Worm (Caenorhabditis elegans) whole organism, late embryonic: Measurements from ENCODE around the gene srbc-79.
A peak's percentile ranks its signal among the peaks of the same experiment; 100 is the strongest.

Source experiments
- C08G9.2 ChIP-seq: sonication (generic microtip); optimal IDR thresholded peaks from 2 replicates; lab custom pipeline; 2016; ENCODE audit warnings: mild to moderate bottlenecking, missing genetic modification characterization, moderate library complexity, missing compliant biosample characterization
- C38D4.7 ChIP-seq: fragments of 200-800 bp; sonication (Bioruptor generic); optimal IDR thresholded peaks from 2 replicates; lab custom pipeline; 2018; ENCODE audit warnings: mild to moderate bottlenecking, missing genetic modification characterization, moderate library complexity, missing compliant biosample characterization
- K02D7.2 ChIP-seq: sonication (generic microtip); optimal IDR thresholded peaks from 2 replicates; lab custom pipeline; 2017; ENCODE audit warnings: mild to moderate bottlenecking, missing genetic modification characterization, missing compliant biosample characterization
- K09A11.1 ChIP-seq: sonication (generic microtip); optimal IDR thresholded peaks from 2 replicates; lab custom pipeline; 2017; ENCODE audit warnings: antibody characterized with exemption, mild to moderate bottlenecking, missing genetic modification characterization, missing compliant biosample characterization; ENCODE audit not compliant: insufficient read depth
- ahr-1 ChIP-seq: sonication (generic microtip); optimal IDR thresholded peaks from 2 replicates; lab custom pipeline; 2016; ENCODE audit warnings: missing genetic modification characterization, missing compliant biosample characterization
- ama-1 ChIP-seq: fragments of 150-350 bp; optimal IDR thresholded peaks from 2 replicates; lab custom pipeline; 2014
- ceh-18 ChIP-seq: sonication (generic microtip); optimal IDR thresholded peaks from 2 replicates; lab custom pipeline; 2016; ENCODE audit warnings: missing genetic modification characterization, missing compliant biosample characterization
- ceh-31 ChIP-seq: sonication (generic microtip); optimal IDR thresholded peaks from 2 replicates; lab custom pipeline; 2016; ENCODE audit warnings: missing genetic modification characterization, missing compliant biosample characterization
- ceh-48 ChIP-seq: sonication (generic microtip); optimal IDR thresholded peaks from 2 replicates; lab custom pipeline; 2016; ENCODE audit warnings: missing genetic modification characterization, inconsistent platforms, missing compliant biosample characterization
- ceh-6 ChIP-seq: fragments of 200-800 bp; sonication (Bioruptor generic); optimal IDR thresholded peaks from 2 replicates; lab custom pipeline; 2018; ENCODE audit warnings: mild to moderate bottlenecking, missing genetic modification characterization, missing compliant biosample characterization
- che-1 ChIP-seq: sonication (generic microtip); optimal IDR thresholded peaks from 2 replicates; lab custom pipeline; 2016; ENCODE audit warnings: mild to moderate bottlenecking, missing genetic modification characterization, missing compliant biosample characterization
- dmd-4 ChIP-seq: sonication (generic microtip); optimal IDR thresholded peaks from 2 replicates; lab custom pipeline; 2016; ENCODE audit warnings: borderline replicate concordance, missing genetic modification characterization, missing compliant biosample characterization
- dve-1 ChIP-seq: sonication (generic microtip); optimal IDR thresholded peaks from 2 replicates; lab custom pipeline; 2017; ENCODE audit warnings: antibody characterized with exemption, mild to moderate bottlenecking, missing genetic modification characterization, missing compliant biosample characterization
- elt-2 ChIP-seq: sonication (generic microtip); optimal IDR thresholded peaks from 2 replicates; lab custom pipeline; 2016; ENCODE audit warnings: missing genetic modification reagents, missing genetic modification characterization, missing compliant biosample characterization
- fkh-10 ChIP-seq: fragments of 150-350 bp; optimal IDR thresholded peaks from 2 replicates; lab custom pipeline; 2014; ENCODE audit warnings: missing biosample characterization, missing genetic modification reagents, missing genetic modification characterization
- hlh-15 ChIP-seq: sonication (generic microtip); optimal IDR thresholded peaks from 2 replicates; lab custom pipeline; 2016; ENCODE audit warnings: missing genetic modification characterization, missing compliant biosample characterization
- hlh-30 ChIP-seq: sonication (generic microtip); optimal IDR thresholded peaks from 2 replicates; lab custom pipeline; 2017; ENCODE audit warnings: antibody characterized with exemption, missing genetic modification characterization, missing compliant biosample characterization; ENCODE audit not compliant: insufficient read depth
- hlh-6 ChIP-seq: sonication (generic microtip); optimal IDR thresholded peaks from 2 replicates; lab custom pipeline; 2016; ENCODE audit warnings: missing genotype, missing genetic modification characterization, missing compliant biosample characterization
- hlh-8 ChIP-seq: sonication (generic microtip); optimal IDR thresholded peaks from 2 replicates; lab custom pipeline; 2016; ENCODE audit warnings: missing genotype, missing genetic modification characterization, missing compliant biosample characterization
- mec-3 ChIP-seq: sonication (generic microtip); optimal IDR thresholded peaks from 2 replicates; lab custom pipeline; 2016; ENCODE audit warnings: borderline replicate concordance, missing genetic modification characterization, missing compliant biosample characterization
- nfya-1 ChIP-seq: sonication (generic microtip); optimal IDR thresholded peaks from 2 replicates; lab custom pipeline; 2017; ENCODE audit warnings: missing genetic modification characterization, mild to moderate bottlenecking, missing compliant biosample characterization, antibody characterized with exemption, moderate library complexity
- pat-9 ChIP-seq: fragments of 200-800 bp; sonication (Bioruptor generic); optimal IDR thresholded peaks from 2 replicates; lab custom pipeline; 2018; ENCODE audit warnings: mild to moderate bottlenecking, missing genetic modification characterization, moderate library complexity, missing compliant biosample characterization
- pha-2 ChIP-seq: sonication (generic microtip); optimal IDR thresholded peaks from 2 replicates; lab custom pipeline; 2017; ENCODE audit warnings: mild to moderate bottlenecking, missing genetic modification characterization, missing compliant biosample characterization
- pqm-1 ChIP-seq: sonication (generic microtip); optimal IDR thresholded peaks from 2 replicates; lab custom pipeline; 2016; ENCODE audit warnings: missing genetic modification characterization, missing compliant biosample characterization
- rnt-1 ChIP-seq: sonication (generic microtip); optimal IDR thresholded peaks from 2 replicates; lab custom pipeline; 2016; ENCODE audit warnings: missing genetic modification characterization, missing compliant biosample characterization
- sox-2 ChIP-seq: fragments of 200-800 bp; sonication (Bioruptor generic); IDR thresholded peaks from 2 replicates; pipeline ENCODE4 v1.3.6; 2022; ENCODE audit warnings: missing genetic modification reagents, missing genetic modification characterization, missing compliant biosample characterization
- tbx-2 ChIP-seq: sonication (generic microtip); optimal IDR thresholded peaks from 2 replicates; lab custom pipeline; 2016; ENCODE audit warnings: missing genetic modification characterization, missing compliant biosample characterization
- tbx-7 ChIP-seq: sonication (generic microtip); optimal IDR thresholded peaks from 2 replicates; lab custom pipeline; 2016; ENCODE audit warnings: missing genotype, missing genetic modification characterization, missing compliant biosample characterization
- ttx-3 ChIP-seq: sonication (generic microtip); optimal IDR thresholded peaks from 2 replicates; lab custom pipeline; 2016; ENCODE audit warnings: missing genetic modification reagents, missing genetic modification characterization, missing compliant biosample characterization
- unc-42 ChIP-seq: sonication (generic microtip); optimal IDR thresholded peaks from 2 replicates; lab custom pipeline; 2016; ENCODE audit warnings: missing genotype, missing genetic modification characterization, missing compliant biosample characterization
- unc-55 ChIP-seq: sonication (generic microtip); optimal IDR thresholded peaks from 2 replicates; lab custom pipeline; 2017; ENCODE audit warnings: missing biosample characterization, missing genetic modification reagents, missing genetic modification characterization
- ztf-16 ChIP-seq: sonication (generic microtip); optimal IDR thresholded peaks from 2 replicates; lab custom pipeline; 2017; ENCODE audit warnings: missing genetic modification characterization, missing compliant biosample characterization

srbc-79 gene

ce11 chrV:20486549-20486948 lies 5.7 kb downstream of the srbc-79 start:
- TF ChIP-seq fkh-10 (no peak), dve-1 (tag; lab: Kevin White, UChicago) (no peak), pha-2 (tag; lab: Kevin White, UChicago) (no peak), C38D4.7 (GFP tag; lab: Kevin White, UChicago) (no peak), hlh-8 (peak; percentile 53), ahr-1 (tag; lab: Kevin White, UChicago) (no peak), K09A11.1 (no peak), dmd-4 (tag; lab: Kevin White, UChicago) (no peak), ceh-18 (tag; lab: Kevin White, UChicago) (peak; percentile 9)

ce11 chrV:20485285-20485684 lies 7.0 kb downstream of the srbc-79 start, which contains the start of gene dhcr-7:
TSS of gene dhcr-7 (minus strand) at chrV:20485385.
- TF ChIP-seq ama-1 (lab: Kevin White, UChicago) (no peak), C38D4.7 (GFP tag; lab: Kevin White, UChicago) (no peak), tbx-7 (no peak), hlh-15 (tag; lab: Kevin White, UChicago) (no peak), che-1 (no peak), K02D7.2 (tag; lab: Kevin White, UChicago) (no peak), mec-3 (no peak), nfya-1 (tag; lab: Kevin White, UChicago) (no peak), sox-2 (GFP tag; lab: Robert Waterston, UW) (no peak), pat-9 (tag; lab: Kevin White, UChicago) (no peak), hlh-8 (no peak), ceh-6 (GFP tag; lab: Kevin White, UChicago) (no peak), hlh-6 (tag; lab: Kevin White, UChicago) (no peak), pqm-1 (tag; lab: Kevin White, UChicago) (no peak), C08G9.2 (tag; lab: Kevin White, UChicago) (no peak), ceh-48 (no peak)

- TF ChIP-seq hlh-30 (tag; lab: Kevin White, UChicago) (no peak), unc-55 (GFP tag; lab: Kevin White, UChicago) (no peak), hlh-15 (tag; lab: Kevin White, UChicago) (no peak), ztf-16 (tag; lab: Kevin White, UChicago) (no peak), rnt-1 (tag; lab: Kevin White, UChicago) (no peak)
- TF ChIP-seq, all 69 proteins: peak for 0
Measured at ce11 chrV:20480790-20481189, 11.5 kb downstream of the srbc-79 start.

- TF ChIP-seq hlh-15 (tag; lab: Kevin White, UChicago) (no peak), ceh-31 (tag; lab: Kevin White, UChicago) (peak; percentile 49), nfya-1 (tag; lab: Kevin White, UChicago) (peak; percentile 56), elt-2 (tag; lab: Kevin White, UChicago) (peak; percentile 11), unc-42 (peak; percentile 84), ceh-48 (peak; percentile 83), tbx-2 (no peak)
Measured at ce11 chrV:20479013-20479739, 13.1 kb downstream of the srbc-79 start, which contains the start of the genes calf-1 and rpl-2. TSS of gene calf-1 (minus strand) at chrV:20479089. TSS of gene rpl-2 (plus strand) at chrV:20479689.

- no peak for TF ChIP-seq ttx-3 (tag; lab: Kevin White, UChicago)
Measured at ce11 chrV:20476981-20477380, 15.3 kb downstream of the srbc-79 start.
